Fruit fly (Drosophila melanogaster): ENCODE measurements around the gene kay.
A peak's percentile ranks its signal among the peaks of the same experiment; 100 is the strongest.

kay gene

dm6 chr3R:29778139-29778984 lies 12.6 kb downstream of the kay start (continued):
- TF ChIP-seq Ets21C (GFP tag; optimal IDR thresholded peaks at IDR 0.05) (peak; percentile 51), ss (GFP tag; optimal IDR thresholded peaks at IDR 0.05) (peak; percentile 18 to 38), CG8319 (GFP tag; optimal IDR thresholded peaks at IDR 0.05) (peak; percentile 41), CG6854 (GFP tag; optimal IDR thresholded peaks at IDR 0.05) (no peak), fd85E (GFP tag; optimal IDR thresholded peaks at IDR 0.05) (no peak), CG11902 (GFP tag; optimal IDR thresholded peaks at IDR 0.05) (peak; percentile 43), Ets96B (tag; optimal IDR thresholded peaks at IDR 0.05) (peak; percentile 47), Blimp-1 (GFP tag; optimal IDR thresholded peaks at IDR 0.05) (peak; percentile 36), Hr4 (GFP tag; optimal IDR thresholded peaks at IDR 0.05) (peak; percentile 39), salr (GFP tag; optimal IDR thresholded peaks at IDR 0.05) (peak in 1 of 2 experiments; percentile 26), spab (GFP tag; optimal IDR thresholded peaks at IDR 0.05) (peak; percentile 34), Hr38 (GFP tag; optimal IDR thresholded peaks at IDR 0.05) (no peak), Hr39 (GFP tag; optimal IDR thresholded peaks at IDR 0.05) (peak; percentile 76), CG6808 (GFP tag; optimal IDR thresholded peaks at IDR 0.05) (peak; percentile 67), svp (GFP tag) (peak; percentile 83), CG3919 (GFP tag; optimal IDR thresholded peaks at IDR 0.05) (peak; percentile 60), CG6163 (GFP tag; IDR thresholded peaks at IDR 0.05) (peak; percentile 53; the same call in 2 of the 3 replicates), Met (GFP tag; optimal IDR thresholded peaks at IDR 0.05) (peak; percentile 73), CG11762 (GFP tag; optimal IDR thresholded peaks at IDR 0.05; ENCODE audit: insufficient read depth) (peak; percentile 3), CG15336 (GFP tag; IDR thresholded peaks at IDR 0.05) (no peak), CG10669 (GFP tag; optimal IDR thresholded peaks at IDR 0.05) (peak; percentile 54), Lpt (GFP tag; optimal IDR thresholded peaks at IDR 0.05) (peak; percentile 20), acj6 (GFP tag; optimal IDR thresholded peaks at IDR 0.05) (peak; percentile 50), dsx (GFP tag; optimal IDR thresholded peaks at IDR 0.05; ENCODE audit: poor library complexity, severe bottlenecking) (peak; percentile 20), CG6792 (GFP tag; optimal IDR thresholded peaks at IDR 0.05) (peak; percentile 45), fd59A (GFP tag; optimal IDR thresholded peaks at IDR 0.05) (peak; percentile 57)

dm6 chr3R:29778985-29779298 lies 13.1 kb downstream of the kay start:
- TF ChIP-seq CG8319 (GFP tag; optimal IDR thresholded peaks at IDR 0.05): no peak
- TF ChIP-seq CG6808 (GFP tag; optimal IDR thresholded peaks at IDR 0.05): no peak
- TF ChIP-seq spab (GFP tag; optimal IDR thresholded peaks at IDR 0.05): no peak
- no peak for TF ChIP-seq achi (GFP tag; optimal IDR thresholded peaks at IDR 0.05)
- no peak for TF ChIP-seq CG4318 (GFP tag; optimal IDR thresholded peaks at IDR 0.05)
- TF ChIP-seq Eip93F (GFP tag; optimal IDR thresholded peaks at IDR 0.05): no peak
- no peak for TF ChIP-seq net (GFP tag; optimal IDR thresholded peaks at IDR 0.05)
- no peak for TF ChIP-seq CG9139 (GFP tag; optimal IDR thresholded peaks at IDR 0.05)
- TF ChIP-seq CG32006 (GFP tag; optimal IDR thresholded peaks at IDR 0.05): no peak
- no peak for TF ChIP-seq acj6 (GFP tag; optimal IDR thresholded peaks at IDR 0.05)
- no peak for TF ChIP-seq Blimp-1 (GFP tag; optimal IDR thresholded peaks at IDR 0.05)
- no peak for TF ChIP-seq CG1621 (tag; optimal IDR thresholded peaks at IDR 0.05)
- TF ChIP-seq CG3032 (tag; optimal IDR thresholded peaks at IDR 0.05): no peak
- peak; percentile 30 for TF ChIP-seq Eip78C (GFP tag)
- no peak for TF ChIP-seq Ets21C (GFP tag; optimal IDR thresholded peaks at IDR 0.05)
- peak; percentile 0 for TF ChIP-seq vri (GFP tag; optimal IDR thresholded peaks at IDR 0.05)
- TF ChIP-seq Smox (GFP tag; optimal IDR thresholded peaks at IDR 0.05): no peak
- TF ChIP-seq esn (GFP tag; optimal IDR thresholded peaks at IDR 0.05): no peak
- TF ChIP-seq CG6854 (GFP tag; optimal IDR thresholded peaks at IDR 0.05): no peak
- TF ChIP-seq Ets96B (tag; optimal IDR thresholded peaks at IDR 0.05): no peak
- peak; percentile 50 for TF ChIP-seq fkh (GFP tag; optimal IDR thresholded peaks at IDR 0.05)
- no peak for TF ChIP-seq CG31627 (GFP tag; optimal IDR thresholded peaks at IDR 0.05)
- no peak for TF ChIP-seq Met (GFP tag; optimal IDR thresholded peaks at IDR 0.05)
- TF ChIP-seq dsx (GFP tag; optimal IDR thresholded peaks at IDR 0.05; ENCODE audit: poor library complexity, severe bottlenecking): no peak
- no peak for TF ChIP-seq lz (GFP tag; optimal IDR thresholded peaks at IDR 0.05)

Measured in whole organism, prepupa.